Worm (Caenorhabditis elegans) whole organism, young adult: ENCODE data around the gene T10C6.16.

Experiments
- B0019.2 ChIP-seq: fragments of 200-800 bp; sonication (Bioruptor generic); conservative IDR thresholded peaks from 2 replicates; pipeline ENCODE4 v1.3.6; 2022; ENCODE audit warnings: missing genetic modification reagents, missing genetic modification characterization, missing compliant biosample characterization
- B0035.1 ChIP-seq: sonication (generic microtip); optimal IDR thresholded peaks from 2 replicates; lab custom pipeline; 2016; ENCODE audit warnings: missing genetic modification characterization, mild to moderate bottlenecking, missing compliant biosample characterization, missing genotype, missing genetic modification reagents
- F23B12.7 ChIP-seq: sonication (generic microtip); optimal IDR thresholded peaks from 2 replicates; lab custom pipeline; 2017; ENCODE audit warnings: missing genetic modification characterization, mild to moderate bottlenecking, missing compliant biosample characterization, antibody characterized with exemption, moderate library complexity; ENCODE audit not compliant: insufficient read depth
- F49E8.2 ChIP-seq: sonication (generic microtip); optimal IDR thresholded peaks from 3 replicates; lab custom pipeline; 2017; ENCODE audit warnings: missing genetic modification characterization, mild to moderate bottlenecking, missing compliant biosample characterization, antibody characterized with exemption, moderate library complexity; ENCODE audit not compliant: insufficient read depth
- F55B11.4 ChIP-seq: sonication (generic microtip); optimal IDR thresholded peaks from 2 replicates; lab custom pipeline; 2016; ENCODE audit warnings: missing compliant biosample characterization, missing genetic modification characterization, borderline replicate concordance; ENCODE audit not compliant: insufficient read depth
- F57A8.1 ChIP-seq: fragments of 200-800 bp; sonication (Bioruptor generic); optimal IDR thresholded peaks from 2 replicates; lab custom pipeline; 2018; ENCODE audit warnings: mild to moderate bottlenecking, missing genetic modification characterization, moderate library complexity, missing compliant biosample characterization
- T26A5.8 ChIP-seq: sonication (generic microtip); optimal IDR thresholded peaks from 2 replicates; lab custom pipeline; 2016; ENCODE audit warnings: missing genetic modification characterization, missing compliant biosample characterization
- Y53F4B.3 ChIP-seq: fragments of 200-800 bp; sonication (Bioruptor generic); IDR thresholded peaks from 2 replicates; pipeline ENCODE4 v1.3.6; 2022; ENCODE audit warnings: missing genetic modification reagents, missing genetic modification characterization, missing compliant biosample characterization
- Y95B8A.8 ChIP-seq: fragments of 200-800 bp; sonication (Bioruptor generic); IDR thresholded peaks from 2 replicates; pipeline ENCODE4 v1.3.6; 2022; ENCODE audit warnings: missing genetic modification reagents, missing genetic modification characterization, missing compliant biosample characterization
- akir-1 ChIP-seq: fragments of 200-800 bp; sonication (Bioruptor generic); optimal IDR thresholded peaks from 2 replicates; lab custom pipeline; 2018; ENCODE audit warnings: mild to moderate bottlenecking, missing genetic modification characterization, moderate library complexity, missing compliant biosample characterization
- aptf-2 ChIP-seq: fragments of 200-800 bp; sonication (Bioruptor generic); conservative IDR thresholded peaks from 2 replicates; pipeline ENCODE4 v1.3.6; 2022; ENCODE audit warnings: missing genetic modification reagents, missing genetic modification characterization, missing compliant biosample characterization
- aptf-3 ChIP-seq: fragments of 200-800 bp; sonication (Bioruptor generic); IDR thresholded peaks from 2 replicates; pipeline ENCODE4 v1.3.6; 2022; ENCODE audit warnings: missing genetic modification characterization, missing compliant biosample characterization
- attf-5 ChIP-seq: fragments of 200-800 bp; sonication (Bioruptor generic); optimal IDR thresholded peaks from 2 replicates; lab custom pipeline; 2018; ENCODE audit warnings: mild to moderate bottlenecking, missing genetic modification characterization, missing compliant biosample characterization
- attf-6 ChIP-seq: fragments of 200-800 bp; sonication (Bioruptor generic); IDR thresholded peaks from 2 replicates; pipeline ENCODE4 v1.3.6; 2022; ENCODE audit warnings: missing genetic modification reagents, missing genetic modification characterization, missing compliant biosample characterization
- bed-2 ChIP-seq: fragments of 200-800 bp; sonication (Bioruptor generic); IDR thresholded peaks from 2 replicates; pipeline ENCODE4 v1.3.6; 2022; ENCODE audit warnings: missing genetic modification reagents, missing genetic modification characterization, missing compliant biosample characterization
- cebp-1 ChIP-seq, 2 experiments: fragments of 200-800 bp in 1 of 2; sonication (Bioruptor generic) in 1 of 2; sonication (generic microtip) in 1 of 2; IDR thresholded peaks in 1 of 2; optimal IDR thresholded peaks in 1 of 2; 2 replicates each; pipeline versions ENCODE4 v1.3.6 to Lab custom; 2017 to 2022; ENCODE audit warnings: missing compliant biosample characterization in 2 of 2, missing genetic modification characterization in 2 of 2, mild to moderate bottlenecking in 1 of 2, missing genetic modification reagents in 1 of 2, moderate library complexity in 1 of 2
- cebp-2 ChIP-seq: fragments of 200-800 bp; sonication (Bioruptor generic); IDR thresholded peaks from 2 replicates; pipeline ENCODE4 v1.3.6; 2022; ENCODE audit warnings: missing genetic modification characterization, missing compliant biosample characterization
- ceh-27 ChIP-seq: fragments of 200-800 bp; sonication (Bioruptor generic); optimal IDR thresholded peaks from 2 replicates; lab custom pipeline; 2018; ENCODE audit warnings: mild to moderate bottlenecking, missing genetic modification characterization, moderate library complexity, missing compliant biosample characterization
- die-1 ChIP-seq: sonication (generic microtip); optimal IDR thresholded peaks from 2 replicates; lab custom pipeline; 2016; ENCODE audit warnings: missing genotype, mild to moderate bottlenecking, missing genetic modification characterization, missing compliant biosample characterization
- egl-18 ChIP-seq: fragments of 200-800 bp; sonication (Bioruptor generic); IDR thresholded peaks from 2 replicates; pipeline ENCODE4 v1.3.6; 2022; ENCODE audit warnings: missing genetic modification reagents, missing genetic modification characterization, missing compliant biosample characterization
- ekl-4 ChIP-seq: fragments of 200-800 bp; sonication (Bioruptor generic); IDR thresholded peaks from 2 replicates; pipeline ENCODE4 v1.3.6; 2022; ENCODE audit warnings: missing genetic modification reagents, missing genetic modification characterization, missing compliant biosample characterization
- hrde-1 ChIP-seq: sonication (generic microtip); optimal IDR thresholded peaks from 2 replicates; lab custom pipeline; 2016; ENCODE audit warnings: missing genetic modification characterization, mild to moderate bottlenecking, missing compliant biosample characterization, moderate library complexity, missing genotype, missing genetic modification reagents, borderline replicate concordance
- lag-1 ChIP-seq: fragments of 200-800 bp; sonication (Bioruptor generic); IDR thresholded peaks from 2 replicates; pipeline ENCODE4 v1.3.6; 2022; ENCODE audit warnings: missing genetic modification reagents, missing genetic modification characterization, missing compliant biosample characterization
- let-526 ChIP-seq: fragments of 200-800 bp; sonication (Bioruptor generic); IDR thresholded peaks from 2 replicates; pipeline ENCODE4 v1.3.6; 2022; ENCODE audit warnings: missing genetic modification reagents, missing genetic modification characterization, missing compliant biosample characterization
- lsy-27 ChIP-seq: sonication (generic microtip); optimal IDR thresholded peaks from 2 replicates; lab custom pipeline; 2017; ENCODE audit warnings: missing genetic modification characterization, mild to moderate bottlenecking, missing compliant biosample characterization, antibody characterized with exemption, missing genotype, borderline replicate concordance; ENCODE audit not compliant: insufficient read depth
- nhr-27 ChIP-seq: fragments of 200-800 bp; sonication (Bioruptor generic); optimal IDR thresholded peaks from 2 replicates; lab custom pipeline; 2018; ENCODE audit warnings: mild to moderate bottlenecking, missing genetic modification characterization, moderate library complexity, missing compliant biosample characterization
- nhr-80 ChIP-seq: sonication (generic microtip); optimal IDR thresholded peaks from 2 replicates; lab custom pipeline; 2016; ENCODE audit warnings: missing genetic modification characterization, missing compliant biosample characterization
- repo-1 ChIP-seq: sonication (generic microtip); optimal IDR thresholded peaks from 2 replicates; lab custom pipeline; 2017; ENCODE audit warnings: mild to moderate bottlenecking, missing genetic modification characterization, missing compliant biosample characterization
- sea-2 ChIP-seq: fragments of 200-800 bp; sonication (Bioruptor generic); IDR thresholded peaks from 2 replicates; pipeline ENCODE4 v1.3.6; 2022; ENCODE audit warnings: missing genetic modification characterization, missing compliant biosample characterization
- sptf-2 ChIP-seq: fragments of 200-800 bp; sonication (Bioruptor generic); optimal IDR thresholded peaks from 2 replicates; lab custom pipeline; 2018; ENCODE audit warnings: mild to moderate bottlenecking, missing genetic modification characterization, missing compliant biosample characterization
- zim-3 ChIP-seq: sonication (generic microtip); optimal IDR thresholded peaks from 2 replicates; lab custom pipeline; 2017; ENCODE audit warnings: mild to moderate bottlenecking, missing genetic modification characterization, moderate library complexity, missing compliant biosample characterization
- ztf-18 ChIP-seq: sonication (generic microtip); optimal IDR thresholded peaks from 2 replicates; lab custom pipeline; 2016; ENCODE audit warnings: missing genotype, mild to moderate bottlenecking, missing genetic modification characterization, missing compliant biosample characterization
- ztf-25 ChIP-seq: fragments of 200-800 bp; sonication (Bioruptor generic); IDR thresholded peaks from 2 replicates; pipeline ENCODE4 v1.3.6; 2022; ENCODE audit warnings: missing genetic modification reagents, missing genetic modification characterization, missing compliant biosample characterization
- ztf-3 ChIP-seq: fragments of 200-800 bp; sonication (Bioruptor generic); optimal IDR thresholded peaks from 2 replicates; lab custom pipeline; 2018; ENCODE audit warnings: mild to moderate bottlenecking, missing genetic modification characterization, missing compliant biosample characterization

T10C6.16 gene

ce11 chrV:16032761-16033160 lies at the start of gene T10C6.16:
TSS of gene T10C6.16 (minus strand) at chrV:16033005.
- TF ChIP-seq ztf-3 (GFP tag; lab: Kevin White, UChicago): no peak
- no peak for TF ChIP-seq ztf-18
- TF ChIP-seq hrde-1 (tag; lab: Kevin White, UChicago): no peak
- no peak for TF ChIP-seq T26A5.8 (tag; lab: Kevin White, UChicago)
- no peak for TF ChIP-seq sea-2 (GFP tag; lab: Robert Waterston, UW)
- TF ChIP-seq aptf-2: no peak
- TF ChIP-seq B0035.1: no peak
- TF ChIP-seq cebp-2 (GFP tag; lab: Robert Waterston, UW): no peak
- TF ChIP-seq nhr-27 (tag; lab: Kevin White, UChicago): no peak
- no peak for TF ChIP-seq ceh-27 (GFP tag; lab: Kevin White, UChicago)

DNA sequence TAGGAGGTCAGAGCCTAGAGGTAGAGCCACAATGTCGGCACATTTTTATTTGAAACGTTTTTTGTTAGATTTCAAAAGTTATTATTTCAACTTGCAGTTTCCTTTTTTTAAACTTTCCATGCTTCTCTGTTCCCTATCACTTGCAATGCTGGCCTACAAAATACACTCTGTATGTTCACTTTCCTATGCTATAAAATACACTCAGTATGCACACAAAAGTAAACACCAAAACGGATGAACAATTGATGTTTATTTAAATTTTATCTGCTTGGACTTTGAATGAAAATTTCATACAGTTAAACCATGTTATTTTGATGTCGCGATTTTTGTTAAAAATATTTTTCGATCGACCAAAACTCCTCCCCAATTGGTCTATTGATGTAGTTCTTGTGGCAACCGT lies 47.9 kb upstream of the T10C6.16 start:
- TF ChIP-seq zim-3 (tag; lab: Kevin White, UChicago) (no peak), F57A8.1 (GFP tag; lab: Kevin White, UChicago) (no peak), ztf-25 (GFP tag; lab: Robert Waterston, UW) (no peak), F55B11.4 (tag; lab: Kevin White, UChicago) (no peak)
- TF ChIP-seq, all 124 proteins: peak for 0

DNA sequence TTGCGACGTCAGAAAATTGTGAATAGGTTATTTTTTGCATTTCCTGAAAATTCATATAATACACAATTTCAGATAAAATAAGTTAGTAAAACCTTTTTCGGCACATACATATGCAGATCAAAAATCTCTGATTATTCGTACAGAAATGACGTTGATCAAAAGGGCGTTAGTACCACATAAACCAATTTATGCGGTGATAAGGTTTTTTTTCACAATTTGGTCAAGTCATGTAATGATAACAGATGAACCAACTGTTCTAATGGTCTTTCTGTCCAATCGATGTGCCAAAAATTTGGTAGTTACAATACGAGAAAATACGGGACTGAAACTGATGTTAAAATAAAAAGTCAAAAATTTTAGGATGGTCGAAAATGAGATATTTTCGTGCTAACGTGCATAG lies 47.2 kb upstream of the T10C6.16 start:
- TF ChIP-seq nhr-80 (tag; lab: Kevin White, UChicago) (peak; percentile 34), F49E8.2 (tag; lab: Kevin White, UChicago) (no peak)

- TF ChIP-seq cebp-1 (GFP tag; IDR thresholded peaks at IDR 0.05; lab: Robert Waterston, UW) (peak; percentile 32; the same call in 1 of the 2 replicates), cebp-1 (tag; optimal IDR thresholded peaks at IDR 0.05; lab: Kevin White, UChicago) (no peak), Y95B8A.8 (no peak), nhr-80 (tag; lab: Kevin White, UChicago) (peak; percentile 76)
Measured at ce11 chrV:16075250-16075709, 42.5 kb upstream of the T10C6.16 start, which contains the start of the genes F14H3.12 and srj-29. TSS of gene F14H3.12 (minus strand) at chrV:16075323. TSS of gene srj-29 (plus strand) at chrV:16075659.

DNA sequence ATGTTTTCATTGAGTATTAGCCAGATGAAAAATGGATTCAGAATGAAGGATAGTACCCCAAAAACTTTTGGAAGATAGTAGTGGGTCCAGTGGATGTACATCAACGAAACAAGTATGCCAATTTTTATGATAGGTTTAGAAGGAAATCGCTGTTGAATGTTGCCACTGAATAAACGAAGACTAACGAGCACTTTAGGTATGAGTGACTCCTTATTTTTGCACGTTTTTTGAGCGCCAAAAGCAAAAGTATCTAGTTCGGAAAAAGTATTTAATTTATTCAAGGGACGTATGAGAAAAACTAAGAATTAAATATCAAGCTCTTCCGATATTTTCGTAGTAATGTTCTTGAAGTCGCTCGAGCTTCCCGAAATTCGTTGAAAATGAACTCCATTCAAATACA lies 41.1 kb upstream of the T10C6.16 start, which contains the start of gene srj-10:
Gene srj-10, minus strand, starts transcription at position 101 of the 400 bp plus-strand sequence.
- TF ChIP-seq egl-18: no peak
- no peak for TF ChIP-seq lag-1 (GFP tag; lab: Robert Waterston, UW)
- TF ChIP-seq repo-1 (tag; lab: Kevin White, UChicago): no peak
- TF ChIP-seq ztf-25 (GFP tag; lab: Robert Waterston, UW): no peak
- no peak for TF ChIP-seq B0019.2 (GFP tag; lab: Robert Waterston, UW)
- TF ChIP-seq attf-6: no peak
- TF ChIP-seq, all 124 proteins: peak for 0

DNA sequence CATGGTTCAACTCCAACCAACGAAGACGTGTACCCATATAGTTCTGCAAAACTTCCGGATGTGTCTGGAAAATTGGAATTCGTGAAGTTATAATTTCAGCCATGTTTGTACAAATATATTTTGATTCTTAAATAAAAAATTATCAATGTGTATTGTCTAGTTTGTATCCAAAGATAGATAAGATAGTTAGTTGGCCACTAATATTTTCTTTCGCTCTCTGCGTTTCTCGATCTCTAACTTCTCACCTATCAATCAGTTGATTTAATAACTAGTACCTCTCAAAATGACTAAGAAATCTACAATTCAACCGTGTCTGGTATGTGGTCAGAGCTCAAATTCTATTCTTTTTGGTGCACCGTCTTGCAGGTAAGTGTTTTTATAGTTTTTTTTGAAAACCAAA lies 38.4 kb upstream of the T10C6.16 start, which contains the start of gene nhr-176:
Gene nhr-176, plus strand, starts transcription at position 159 of the 400 bp plus-strand sequence.
- no peak for TF ChIP-seq die-1 (tag; lab: Kevin White, UChicago)
- TF ChIP-seq akir-1 (GFP tag; lab: Kevin White, UChicago): no peak
- TF ChIP-seq nhr-80 (tag; lab: Kevin White, UChicago): peak; percentile 38
- no peak for TF ChIP-seq cebp-2 (GFP tag; lab: Robert Waterston, UW)

DNA sequence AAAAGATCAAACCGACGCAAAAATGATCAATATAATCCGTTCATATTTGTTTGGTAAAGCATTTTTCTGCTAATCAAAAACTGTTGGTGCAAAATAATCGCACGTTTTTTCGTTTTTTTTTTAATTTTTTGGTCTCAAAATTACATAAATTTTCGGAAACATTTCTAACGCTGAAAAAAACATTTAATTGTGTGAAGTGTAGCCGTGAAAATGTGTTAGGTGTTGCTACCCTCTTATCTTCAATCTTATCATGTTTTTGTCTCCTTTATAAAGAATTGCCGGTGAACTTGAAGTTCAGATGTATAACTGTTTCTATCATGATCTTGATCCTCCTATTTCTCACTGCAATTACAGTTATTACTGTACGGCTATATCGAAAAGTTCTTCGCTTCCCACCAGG lies 36.1 kb upstream of the T10C6.16 start, which contains the start of gene cyp-35D1:
Gene cyp-35D1, plus strand, starts transcription at position 301 of the 400 bp plus-strand sequence.
- TF ChIP-seq sptf-2 (GFP tag; lab: Kevin White, UChicago) (no peak), bed-2 (GFP tag; lab: Robert Waterston, UW) (no peak), lsy-27 (no peak), let-526 (GFP tag; lab: Robert Waterston, UW) (no peak), ekl-4 (GFP tag; lab: Robert Waterston, UW) (no peak), attf-5 (GFP tag; lab: Kevin White, UChicago) (no peak), F23B12.7 (tag; lab: Kevin White, UChicago) (no peak), aptf-3 (GFP tag; lab: Robert Waterston, UW) (no peak), Y53F4B.3 (no peak)
